Worm (Caenorhabditis elegans) whole organism, L1 larva: ENCODE measurements around the gene K03A11.4.

Source experiments
- C16A3.4 ChIP-seq: fragments of 150-350 bp; optimal IDR thresholded peaks from 2 replicates; lab custom pipeline; 2014; ENCODE audit warnings: missing biosample characterization, missing genetic modification characterization
- blmp-1 ChIP-seq: fragments of 150-350 bp; optimal IDR thresholded peaks from 2 replicates; lab custom pipeline; 2014; ENCODE audit warnings: missing biosample characterization, missing genetic modification characterization
- ceh-90 ChIP-seq: sonication (generic microtip); optimal IDR thresholded peaks from 2 replicates; lab custom pipeline; 2016; ENCODE audit warnings: missing genetic modification characterization, missing compliant biosample characterization
- ces-1 ChIP-seq: fragments of 150-350 bp; optimal IDR thresholded peaks from 2 replicates; lab custom pipeline; 2014; ENCODE audit warnings: missing biosample characterization, missing genetic modification reagents, missing genetic modification characterization
- snu-23 ChIP-seq: sonication (generic microtip); optimal IDR thresholded peaks from 2 replicates; lab custom pipeline; 2016; ENCODE audit warnings: missing genetic modification characterization, missing compliant biosample characterization
- sup-37 ChIP-seq: fragments of 200-800 bp; sonication (Bioruptor generic); optimal IDR thresholded peaks from 2 replicates; lab custom pipeline; 2018; ENCODE audit warnings: mild to moderate bottlenecking, missing genetic modification characterization, missing compliant biosample characterization

- TF ChIP-seq ceh-90 (tag; lab: Kevin White, UChicago) (no peak), blmp-1 (tag; lab: Kevin White, UChicago) (no peak), sup-37 (GFP tag; lab: Kevin White, UChicago) (no peak), ces-1 (GFP tag; lab: Kevin White, UChicago) (no peak), C16A3.4 (no peak), snu-23 (GFP tag; lab: Kevin White, UChicago) (no peak)
Observed at ce11 chrX:13090665-13091064, 12.7 kb downstream of the K03A11.4 start, which contains the start of gene R03G8.3.
